Worm (Caenorhabditis elegans) whole organism, L4 larva: ENCODE data around the gene haly-1.

Source experiments
- R02D3.7 ChIP-seq: fragments of 150-350 bp; sonication (generic microtip); optimal IDR thresholded peaks from 3 replicates; lab custom pipeline; 2014; ENCODE audit warnings: missing biosample characterization, missing genetic modification characterization
- Y48G9A.11 ChIP-seq: fragments of 200-800 bp; sonication (Bioruptor generic); IDR thresholded peaks from 2 replicates; pipeline ENCODE4 v1.3.6; 2022; ENCODE audit warnings: missing genetic modification reagents, missing genetic modification characterization, missing compliant biosample characterization
- aha-1 ChIP-seq: fragments of 150-350 bp; peaks from one replicate; lab custom pipeline; 2014; ENCODE audit warnings: missing biosample characterization, missing genetic modification characterization
- arid-1 ChIP-seq: fragments of 200-800 bp; sonication (Bioruptor generic); conservative IDR thresholded peaks from 2 replicates; pipeline ENCODE4 v1.3.6; 2022; ENCODE audit warnings: missing genetic modification reagents, missing genetic modification characterization, missing compliant biosample characterization
- attf-4 ChIP-seq: sonication (generic microtip); optimal IDR thresholded peaks from 3 replicates; lab custom pipeline; 2017; ENCODE audit warnings: missing biosample characterization, missing genetic modification characterization
- ceh-20 ChIP-seq: fragments of 200-800 bp; sonication (Bioruptor generic); IDR thresholded peaks from 2 replicates; pipeline ENCODE4 v1.3.6; 2022; ENCODE audit warnings: missing genetic modification reagents, missing genetic modification characterization, missing compliant biosample characterization
- ceh-44 ChIP-seq: fragments of 200-800 bp; sonication (Bioruptor generic); IDR thresholded peaks from 2 replicates; pipeline ENCODE4 v1.3.6; 2022; ENCODE audit warnings: missing genetic modification reagents, missing genetic modification characterization, missing compliant biosample characterization
- cey-2 ChIP-seq: sonication (generic microtip); optimal IDR thresholded peaks from 3 replicates; lab custom pipeline; 2017; ENCODE audit warnings: missing genetic modification characterization, mild to moderate bottlenecking, missing compliant biosample characterization, antibody characterized with exemption, borderline replicate concordance; ENCODE audit not compliant: insufficient read depth
- dmd-6 ChIP-seq: fragments of 200-800 bp; sonication (Bioruptor generic); IDR thresholded peaks from 2 replicates; pipeline ENCODE4 v1.3.6; 2022; ENCODE audit warnings: missing genetic modification reagents, missing genetic modification characterization, missing compliant biosample characterization
- dpl-1 ChIP-seq: fragments of 150-350 bp; optimal IDR thresholded peaks from 2 replicates; lab custom pipeline; 2014; ENCODE audit warnings: missing biosample characterization, missing genetic modification reagents, missing genetic modification characterization
- duxl-1 ChIP-seq: sonication (generic microtip); optimal IDR thresholded peaks from 2 replicates; lab custom pipeline; 2016; ENCODE audit warnings: mild to moderate bottlenecking, missing genetic modification characterization, moderate library complexity, missing compliant biosample characterization; ENCODE audit not compliant: poor library complexity
- egl-27 ChIP-seq: sonication (generic microtip); optimal IDR thresholded peaks from 3 replicates; lab custom pipeline; 2017; ENCODE audit warnings: missing biosample characterization, missing genetic modification reagents, missing genetic modification characterization
- fkh-10 ChIP-seq: fragments of 150-350 bp; optimal IDR thresholded peaks from 2 replicates; lab custom pipeline; 2014; ENCODE audit warnings: missing biosample characterization, missing genetic modification reagents, missing genetic modification characterization
- fos-1 ChIP-seq: fragments of 150-350 bp; optimal IDR thresholded peaks from 2 replicates; lab custom pipeline; 2014; ENCODE audit warnings: missing biosample characterization, missing genetic modification characterization
- hlh-11 ChIP-seq: fragments of 200-800 bp; sonication (Bioruptor generic); optimal IDR thresholded peaks from 2 replicates; lab custom pipeline; 2018; ENCODE audit warnings: mild to moderate bottlenecking, missing genetic modification characterization, missing compliant biosample characterization
- lin-1 ChIP-seq: fragments of 200-800 bp; sonication (Bioruptor generic); IDR thresholded peaks from 2 replicates; pipeline ENCODE4 v1.3.6; 2022; ENCODE audit warnings: missing genetic modification reagents, missing genetic modification characterization, missing compliant biosample characterization
- lin-13 ChIP-seq: fragments of 150-350 bp; optimal IDR thresholded peaks from 2 replicates; lab custom pipeline; 2014; ENCODE audit warnings: missing biosample characterization, missing genetic modification reagents, missing genetic modification characterization
- lin-15B ChIP-seq: fragments of 150-350 bp; sonication (generic microtip); optimal IDR thresholded peaks from 3 replicates; lab custom pipeline; 2014; ENCODE audit warnings: missing biosample characterization, missing genetic modification characterization
- lin-38 ChIP-seq: fragments of 200-800 bp; sonication (Bioruptor generic); IDR thresholded peaks from 2 replicates; pipeline ENCODE4 v1.3.6; 2022; ENCODE audit warnings: missing genetic modification reagents, missing genetic modification characterization, missing compliant biosample characterization
- mdl-1 ChIP-seq, 2 experiments: fragments of 150-350 bp in 1 of 2; sonication (generic microtip) in 1 of 2; optimal IDR thresholded peaks; 2 replicates each; lab custom pipeline; 2014 to 2017; ENCODE audit warnings: missing biosample characterization in 2 of 2, missing genetic modification characterization in 2 of 2
- mep-1 ChIP-seq: fragments of 150-350 bp; sonication (generic microtip); optimal IDR thresholded peaks from 3 replicates; lab custom pipeline; 2014; ENCODE audit warnings: missing biosample characterization, missing genetic modification characterization
- nhr-10 ChIP-seq: fragments of 150-350 bp; optimal IDR thresholded peaks from 2 replicates; lab custom pipeline; 2014; ENCODE audit warnings: missing biosample characterization, missing genetic modification characterization
- nhr-25 ChIP-seq: sonication (generic microtip); optimal IDR thresholded peaks from 2 replicates; lab custom pipeline; 2017; ENCODE audit warnings: missing genetic modification characterization, mild to moderate bottlenecking, missing compliant biosample characterization, antibody characterized with exemption, moderate library complexity, borderline replicate concordance; ENCODE audit not compliant: insufficient read depth
- nhr-28 ChIP-seq: fragments of 150-350 bp; optimal IDR thresholded peaks from 2 replicates; lab custom pipeline; 2014; ENCODE audit warnings: missing biosample characterization, missing genetic modification characterization
- nhr-48 ChIP-seq: sonication (generic microtip); optimal IDR thresholded peaks from 2 replicates; lab custom pipeline; 2016; ENCODE audit warnings: mild to moderate bottlenecking, missing genetic modification characterization, missing compliant biosample characterization
- nhr-77 ChIP-seq: fragments of 150-350 bp; optimal IDR thresholded peaks from 2 replicates; lab custom pipeline; 2014; ENCODE audit warnings: missing biosample characterization, missing genetic modification characterization
- pqm-1 ChIP-seq: sonication (generic microtip); optimal IDR thresholded peaks from 2 replicates; lab custom pipeline; 2017; ENCODE audit warnings: missing biosample characterization, missing genetic modification characterization
- set-16 ChIP-seq: fragments of 200-800 bp; sonication (Bioruptor generic); IDR thresholded peaks from 2 replicates; pipeline ENCODE4 v1.3.6; 2022; ENCODE audit warnings: missing genetic modification reagents, missing genetic modification characterization, missing compliant biosample characterization
- spr-1 ChIP-seq: sonication (generic microtip); optimal IDR thresholded peaks from 2 replicates; lab custom pipeline; 2016; ENCODE audit warnings: mild to moderate bottlenecking, missing genetic modification characterization, missing compliant biosample characterization
- tra-1 ChIP-seq: fragments of 200-800 bp; sonication (Bioruptor generic); IDR thresholded peaks from 2 replicates; pipeline ENCODE4 v1.3.6; 2022; ENCODE audit warnings: missing genetic modification reagents, missing genetic modification characterization, missing compliant biosample characterization
- unc-130 ChIP-seq: sonication (generic microtip); optimal IDR thresholded peaks from 2 replicates; lab custom pipeline; 2016; ENCODE audit warnings: missing genetic modification reagents, missing genetic modification characterization, missing compliant biosample characterization
- unc-39 ChIP-seq: sonication (generic microtip); optimal IDR thresholded peaks from 2 replicates; lab custom pipeline; 2017; ENCODE audit warnings: missing biosample characterization, missing genetic modification characterization
- unc-62 ChIP-seq, 3 experiments: fragments of 150-350 bp in 1 of 3; sonication (generic microtip); optimal IDR thresholded peaks in 2 of 3; peaks in 1 of 3; 1 replicate in 1 of 3; 2 replicates in 2 of 3; lab custom pipeline; 2014 to 2017; ENCODE audit warnings: missing biosample characterization in 3 of 3, missing genetic modification characterization in 3 of 3, missing genetic modification reagents in 3 of 3, missing genotype in 1 of 3
- zag-1 ChIP-seq: fragments of 150-350 bp; optimal IDR thresholded peaks from 2 replicates; lab custom pipeline; 2014; ENCODE audit warnings: missing biosample characterization, missing genetic modification characterization
- zfp-3 ChIP-seq: fragments of 200-800 bp; sonication (Bioruptor generic); conservative IDR thresholded peaks from 2 replicates; pipeline ENCODE4 v1.3.6; 2022; ENCODE audit warnings: missing genetic modification reagents, missing genetic modification characterization, missing compliant biosample characterization
- zip-11 ChIP-seq: fragments of 200-800 bp; sonication (Bioruptor generic); IDR thresholded peaks from 2 replicates; pipeline ENCODE4 v1.3.6; 2022; ENCODE audit warnings: missing genetic modification characterization, missing compliant biosample characterization

The haly-1 gene

ce11 chrX:10928948-10929563 lies 32.7 kb upstream of the haly-1 start, which contains the start of gene dgn-1:
TSS of gene dgn-1 (minus strand) at chrX:10928998.
- no peak for TF ChIP-seq egl-27 (tag; lab: Kevin White, UChicago)
- peak; percentile 42 for TF ChIP-seq nhr-28
- peak; percentile 30 for TF ChIP-seq pqm-1 (tag; lab: Kevin White, UChicago)
- no peak for TF ChIP-seq spr-1
- TF ChIP-seq aha-1: peak; percentile 47
- no peak for TF ChIP-seq unc-39
- TF ChIP-seq Y48G9A.11 (GFP tag; lab: Robert Waterston, UW): no peak
- TF ChIP-seq dmd-6: 0 out of 2 replicates have a peak, but pooled peaks have one; percentile 12
- TF ChIP-seq dpl-1: no peak
- no peak for TF ChIP-seq set-16 (GFP tag; lab: Robert Waterston, UW)
- peak; percentile 27 for TF ChIP-seq hlh-11
- TF ChIP-seq cey-2 (tag; lab: Kevin White, UChicago): no peak

- TF ChIP-seq tra-1 (no peak), lin-15B (tag; lab: Kevin White, UChicago) (no peak), fos-1 (tag; lab: Kevin White, UChicago) (no peak), fkh-10 (no peak), lin-1 (GFP tag; lab: Robert Waterston, UW) (no peak), lin-38 (GFP tag; lab: Robert Waterston, UW) (no peak), arid-1 (no peak), zag-1 (tag; lab: Kevin White, UChicago) (no peak), mdl-1 (tag; optimal IDR thresholded peaks at IDR 0.05; lab: Kevin White, UChicago) (no peak), attf-4 (tag; lab: Kevin White, UChicago) (no peak), cey-2 (tag; lab: Kevin White, UChicago) (no peak)
These were observed 30.7 kb upstream of the haly-1 start for ce11 chrX:10927136-10927535.

- TF ChIP-seq mep-1: no peak
- peak in 1 of 2 experiments; percentile 95 for TF ChIP-seq unc-62 (GFP tag; optimal IDR thresholded peaks at IDR 0.05 in 1 of 2; lab: Kevin White, UChicago)
- TF ChIP-seq unc-62 (tag; optimal IDR thresholded peaks at IDR 0.05; lab: Kevin White, UChicago): no peak
These were observed 27.6 kb upstream of the haly-1 start for ce11 chrX:10924031-10924430.

- TF ChIP-seq fos-1 (tag; lab: Kevin White, UChicago): no peak
- TF ChIP-seq nhr-25 (tag; lab: Kevin White, UChicago): no peak
- TF ChIP-seq duxl-1 (tag; lab: Kevin White, UChicago): no peak
- TF ChIP-seq zip-11 (GFP tag; lab: Robert Waterston, UW): no peak
- TF ChIP-seq nhr-48: no peak
- no peak for TF ChIP-seq arid-1
- TF ChIP-seq lin-13 (GFP tag; lab: Kevin White, UChicago): no peak
- no peak for TF ChIP-seq lin-1 (GFP tag; lab: Robert Waterston, UW)
- TF ChIP-seq R02D3.7 (tag; lab: Kevin White, UChicago): no peak
- no peak for TF ChIP-seq unc-130 (GFP tag; lab: Kevin White, UChicago)
- no peak for TF ChIP-seq ceh-44 (GFP tag; lab: Robert Waterston, UW)
- TF ChIP-seq zfp-3 (GFP tag; lab: Robert Waterston, UW): no peak
- TF ChIP-seq nhr-10 (tag; lab: Kevin White, UChicago): no peak
- TF ChIP-seq nhr-77 (tag; lab: Kevin White, UChicago): no peak
- no peak for TF ChIP-seq ceh-20
These were observed 23.2 kb upstream of the haly-1 start, which contains the start of gene nstp-9 for ce11 chrX:10919613-10920012. TSS of gene nstp-9 (minus strand) at chrX:10919713.
